Worm (Caenorhabditis elegans) whole organism, L3 larva: Measurements from ENCODE around the gene C10G8.3.

ENCODE experiments used
- R02D3.7 ChIP-seq: fragments of 150-350 bp; optimal IDR thresholded peaks from 2 replicates; lab custom pipeline; 2014; ENCODE audit warnings: missing biosample characterization, missing genetic modification characterization
- ZK546.5 ChIP-seq: sonication (generic microtip); optimal IDR thresholded peaks from 2 replicates; lab custom pipeline; 2017; ENCODE audit warnings: missing biosample characterization, missing genetic modification characterization
- aly-2 ChIP-seq: fragments of 150-350 bp; optimal IDR thresholded peaks from 2 replicates; lab custom pipeline; 2014; ENCODE audit warnings: missing biosample characterization, missing genetic modification characterization
- ama-1 ChIP-seq: fragments of 150-350 bp; optimal IDR thresholded peaks from 2 replicates; lab custom pipeline; 2018
- ceh-9 ChIP-seq: sonication (generic microtip); optimal IDR thresholded peaks from 2 replicates; lab custom pipeline; 2018; ENCODE audit warnings: missing biosample characterization, missing genetic modification characterization
- elt-1 ChIP-seq: fragments of 150-350 bp; optimal IDR thresholded peaks from 2 replicates; lab custom pipeline; 2014; ENCODE audit warnings: missing biosample characterization, missing genetic modification characterization
- fos-1 ChIP-seq: fragments of 150-350 bp; optimal IDR thresholded peaks from 2 replicates; lab custom pipeline; 2014; ENCODE audit warnings: missing biosample characterization, missing genetic modification characterization
- lin-39 ChIP-seq: fragments of 150-350 bp; optimal IDR thresholded peaks from 2 replicates; lab custom pipeline; 2018; ENCODE audit warnings: missing biosample characterization, missing genetic modification reagents, missing genetic modification characterization
- nhr-237 ChIP-seq: fragments of 150-350 bp; optimal IDR thresholded peaks from 2 replicates; lab custom pipeline; 2014; ENCODE audit warnings: missing biosample characterization, missing genetic modification characterization
- nhr-76 ChIP-seq: fragments of 150-350 bp; sonication (generic microtip); optimal IDR thresholded peaks from 5 replicates; lab custom pipeline; 2014; ENCODE audit warnings: missing biosample characterization, missing genetic modification characterization
- unc-62 ChIP-seq: fragments of 150-350 bp; sonication (generic microtip); optimal IDR thresholded peaks from 4 replicates; lab custom pipeline; 2014; ENCODE audit warnings: missing biosample characterization, missing genetic modification reagents, missing genetic modification characterization

- no peak for TF ChIP-seq ceh-9 (tag; lab: Kevin White, UChicago)
- TF ChIP-seq fos-1 (tag; lab: Kevin White, UChicago), result no peak
- no peak for TF ChIP-seq unc-62 (GFP tag; lab: Kevin White, UChicago)
- TF ChIP-seq nhr-76 (tag; lab: Kevin White, UChicago), result no peak
- TF ChIP-seq aly-2 (tag; lab: Kevin White, UChicago), result no peak
- no peak for TF ChIP-seq nhr-237 (tag; lab: Kevin White, UChicago)
- no peak for TF ChIP-seq R02D3.7
- TF ChIP-seq ZK546.5 (tag; lab: Kevin White, UChicago), result no peak
- TF ChIP-seq ama-1, result no peak
- no peak for TF ChIP-seq lin-39
- no peak for TF ChIP-seq elt-1 (tag; lab: Kevin White, UChicago)
Measured at ce11 chrV:5273770-5274169, 38.8 kb upstream of the C10G8.3 start, which contains the start of gene natc-2.
